Fruit fly (Drosophila melanogaster): ENCODE measurements around the gene CG33922.

CG33922 gene

dm6 chr2L:1359690-1360089 lies 15.7 kb upstream of the CG33922 start, which contains the start of gene CG31659:
Gene CG31659, minus strand, starts transcription at chr2L:1359790.
- no peak for TF ChIP-seq gem (tag; optimal IDR thresholded peaks at IDR 0.05)
- no peak for TF ChIP-seq CG10959 (GFP tag; IDR thresholded peaks at IDR 0.05)
- TF ChIP-seq CG6689 (GFP tag; IDR thresholded peaks at IDR 0.05), result no peak
- no peak for TF ChIP-seq gce (GFP tag; IDR thresholded peaks at IDR 0.05)
- no peak for TF ChIP-seq CG8765 (GFP tag; IDR thresholded peaks at IDR 0.05)
- no peak for TF ChIP-seq ftz-f1 (GFP tag; optimal IDR thresholded peaks at IDR 0.05)
- no peak for TF ChIP-seq mirr (GFP tag; optimal IDR thresholded peaks at IDR 0.05)
- no peak for TF ChIP-seq nau (GFP tag; optimal IDR thresholded peaks at IDR 0.05)
- TF ChIP-seq wor (GFP tag; IDR thresholded peaks at IDR 0.05), result no peak
- no peak for TF ChIP-seq CG14710 (tag; optimal IDR thresholded peaks at IDR 0.05)
- no peak for TF ChIP-seq inv (GFP tag; IDR thresholded peaks at IDR 0.05; ENCODE audit: partially characterized antibody)
- TF ChIP-seq odd (GFP tag; optimal IDR thresholded peaks at IDR 0.05), result no peak
- no peak for TF ChIP-seq CG7963 (GFP tag; IDR thresholded peaks at IDR 0.05; ENCODE audit: partially characterized antibody)
- no peak for TF ChIP-seq tin (GFP tag; optimal IDR thresholded peaks at IDR 0.05)
- no peak for TF ChIP-seq CG9437 (GFP tag; optimal IDR thresholded peaks at IDR 0.05)

dm6 chr2L:1355824-1356223 lies 11.9 kb upstream of the CG33922 start, which contains the start of gene CG5565:
Gene CG5565, minus strand, starts transcription at chr2L:1355924.
- no peak for TF ChIP-seq Dp (GFP tag; optimal IDR thresholded peaks at IDR 0.05)
- peak; percentile 23 for TF ChIP-seq Ets65A (GFP tag)

dm6 chr2L:1354819-1355218 lies 10.8 kb upstream of the CG33922 start, which contains the start of gene CG31924:
Gene CG31924, minus strand, starts transcription at chr2L:1354919.
- TF ChIP-seq CG12299 (tag; optimal IDR thresholded peaks at IDR 0.05) (no peak), tll (GFP tag; optimal IDR thresholded peaks at IDR 0.05) (no peak), Dek (tag; optimal IDR thresholded peaks at IDR 0.05) (no peak), CG32767 (GFP tag; IDR thresholded peaks at IDR 0.05) (no peak), ewg (GFP tag; optimal IDR thresholded peaks at IDR 0.05) (no peak), CG12155 (GFP tag; optimal IDR thresholded peaks at IDR 0.05) (no peak), dpn (GFP tag; optimal IDR thresholded peaks at IDR 0.05) (no peak), Med (GFP tag) (no peak), grau (tag; optimal IDR thresholded peaks at IDR 0.05) (no peak), nom (GFP tag; optimal IDR thresholded peaks at IDR 0.05) (no peak)

- TF ChIP-seq crp (GFP tag; optimal IDR thresholded peaks at IDR 0.05) (no peak), Poxn (GFP tag; IDR thresholded peaks at IDR 0.05) (no peak), dm (GFP tag; optimal IDR thresholded peaks at IDR 0.05) (no peak), bowl (GFP tag; IDR thresholded peaks at IDR 0.05) (no peak), Asciz (GFP tag; optimal IDR thresholded peaks at IDR 0.05) (no peak), ash1 (GFP tag; optimal IDR thresholded peaks at IDR 0.05) (no peak), MESR4 (GFP tag; optimal IDR thresholded peaks at IDR 0.05) (no peak), CG12391 (tag; optimal IDR thresholded peaks at IDR 0.05) (no peak), CG10462 (GFP tag; optimal IDR thresholded peaks at IDR 0.05) (no peak), CG8290 (GFP tag; optimal IDR thresholded peaks at IDR 0.05) (no peak), CG8290 (tag; optimal IDR thresholded peaks at IDR 0.05) (no peak), tgo (GFP tag; IDR thresholded peaks at IDR 0.05) (no peak), Abd-B (GFP tag; optimal IDR thresholded peaks at IDR 0.05) (no peak), ap (GFP tag; IDR thresholded peaks at IDR 0.05) (no peak)
Measured at dm6 chr2L:1354009-1354408, 10.0 kb upstream of the CG33922 start, which contains the start of gene CG5561. Gene CG5561, minus strand, starts transcription at chr2L:1354109.

All from whole organism, embryonic.